Worm (Caenorhabditis elegans): ENCODE data around the gene F40E12.1.

DNA sequence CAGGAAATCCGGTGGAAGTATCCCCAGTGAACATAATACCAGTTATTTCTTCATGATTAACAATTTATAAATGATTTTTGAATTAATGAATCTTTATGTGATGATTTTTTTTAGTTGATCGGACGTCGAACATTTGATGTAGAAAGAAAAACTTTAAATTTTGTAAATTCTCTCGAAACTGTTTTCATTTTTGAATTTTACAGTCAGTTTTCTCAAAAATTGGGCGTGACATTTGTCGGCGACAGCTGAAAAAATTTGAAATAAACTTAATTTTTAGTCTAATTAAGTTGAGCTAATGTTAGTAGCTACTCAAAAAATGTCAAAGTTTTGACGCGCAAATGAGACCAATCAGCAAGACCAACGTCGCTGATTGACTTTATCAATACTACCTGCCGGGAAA, 34.2 kb upstream of the F40E12.1 start, which contains the start of gene srh-60:
- no peak for TF ChIP-seq egl-27 (tag; optimal IDR thresholded peaks at IDR 0.05)
- no peak for TF ChIP-seq nhr-43 (tag; optimal IDR thresholded peaks at IDR 0.05; ENCODE audit: poor library complexity, severe bottlenecking)
- TF ChIP-seq nhr-12 (tag; optimal IDR thresholded peaks at IDR 0.05) = no peak
- TF ChIP-seq nhr-28 (tag; optimal IDR thresholded peaks at IDR 0.05) = no peak
- no peak for TF ChIP-seq nhr-11 (tag; optimal IDR thresholded peaks at IDR 0.05)
- TF ChIP-seq fkh-10 (GFP tag; optimal IDR thresholded peaks at IDR 0.05) = no peak
- TF ChIP-seq unc-62 (GFP tag; optimal IDR thresholded peaks at IDR 0.05) = no peak

All from whole organism, L3 larva.